Worm (Caenorhabditis elegans) whole organism, young adult: Measurements from ENCODE around the gene ZC416.2.

Source experiments
- B0035.1 ChIP-seq: sonication (generic microtip); optimal IDR thresholded peaks from 2 replicates; lab custom pipeline; 2016; ENCODE audit warnings: missing genetic modification characterization, mild to moderate bottlenecking, missing compliant biosample characterization, missing genotype, missing genetic modification reagents
- D2030.7 ChIP-seq: fragments of 200-800 bp; sonication (Bioruptor generic); IDR thresholded peaks from 2 replicates; pipeline ENCODE4 v1.3.6; 2022; ENCODE audit warnings: missing genetic modification reagents, missing genetic modification characterization, missing compliant biosample characterization
- K11D2.4 ChIP-seq: fragments of 200-800 bp; sonication (Bioruptor generic); IDR thresholded peaks from 2 replicates; pipeline ENCODE4 v1.3.6; 2022; ENCODE audit warnings: missing genetic modification reagents, missing genetic modification characterization, missing compliant biosample characterization
- Y53G8AR.9 ChIP-seq: fragments of 200-800 bp; sonication (Bioruptor generic); conservative IDR thresholded peaks from 2 replicates; pipeline ENCODE4 v1.3.6; 2022; ENCODE audit warnings: missing genetic modification reagents, missing genetic modification characterization, missing compliant biosample characterization
- aptf-2 ChIP-seq: fragments of 200-800 bp; sonication (Bioruptor generic); conservative IDR thresholded peaks from 2 replicates; pipeline ENCODE4 v1.3.6; 2022; ENCODE audit warnings: missing genetic modification reagents, missing genetic modification characterization, missing compliant biosample characterization
- aptf-3 ChIP-seq: fragments of 200-800 bp; sonication (Bioruptor generic); IDR thresholded peaks from 2 replicates; pipeline ENCODE4 v1.3.6; 2022; ENCODE audit warnings: missing genetic modification characterization, missing compliant biosample characterization
- atf-7 ChIP-seq: sonication (generic microtip); optimal IDR thresholded peaks from 2 replicates; lab custom pipeline; 2017; ENCODE audit warnings: mild to moderate bottlenecking, missing genetic modification characterization, missing compliant biosample characterization
- ccch-3 ChIP-seq: fragments of 200-800 bp; sonication (Bioruptor generic); optimal IDR thresholded peaks from 2 replicates; lab custom pipeline; 2018; ENCODE audit warnings: mild to moderate bottlenecking, missing genetic modification characterization, missing compliant biosample characterization
- cebp-1 ChIP-seq, 2 experiments: fragments of 200-800 bp in 1 of 2; sonication (Bioruptor generic) in 1 of 2; sonication (generic microtip) in 1 of 2; IDR thresholded peaks in 1 of 2; optimal IDR thresholded peaks in 1 of 2; 2 replicates each; pipeline versions ENCODE4 v1.3.6 to Lab custom; 2017 to 2022; ENCODE audit warnings: missing compliant biosample characterization in 2 of 2, missing genetic modification characterization in 2 of 2, mild to moderate bottlenecking in 1 of 2, missing genetic modification reagents in 1 of 2, moderate library complexity in 1 of 2
- cebp-2 ChIP-seq: fragments of 200-800 bp; sonication (Bioruptor generic); IDR thresholded peaks from 2 replicates; pipeline ENCODE4 v1.3.6; 2022; ENCODE audit warnings: missing genetic modification characterization, missing compliant biosample characterization
- chd-7 ChIP-seq: sonication (generic microtip); optimal IDR thresholded peaks from 2 replicates; lab custom pipeline; 2016; ENCODE audit warnings: mild to moderate bottlenecking, missing genetic modification characterization, moderate library complexity, missing compliant biosample characterization
- dpff-1 ChIP-seq: sonication (generic microtip); optimal IDR thresholded peaks from 2 replicates; lab custom pipeline; 2017; ENCODE audit warnings: mild to moderate bottlenecking, missing genetic modification characterization, missing compliant biosample characterization
- dpl-1 ChIP-seq: fragments of 150-350 bp; optimal IDR thresholded peaks from 2 replicates; lab custom pipeline; 2014; ENCODE audit warnings: missing biosample characterization, missing genetic modification reagents, missing genetic modification characterization
- egrh-3 ChIP-seq: fragments of 200-800 bp; sonication (Bioruptor generic); IDR thresholded peaks from 2 replicates; pipeline ENCODE4 v1.3.6; 2022; ENCODE audit warnings: missing genetic modification reagents, missing genetic modification characterization, missing compliant biosample characterization
- ekl-4 ChIP-seq: fragments of 200-800 bp; sonication (Bioruptor generic); IDR thresholded peaks from 2 replicates; pipeline ENCODE4 v1.3.6; 2022; ENCODE audit warnings: missing genetic modification reagents, missing genetic modification characterization, missing compliant biosample characterization
- fkh-3 ChIP-seq: sonication (generic microtip); optimal IDR thresholded peaks from 2 replicates; lab custom pipeline; 2016; ENCODE audit warnings: mild to moderate bottlenecking, missing genetic modification characterization, missing compliant biosample characterization
- hmg-1.2 ChIP-seq: fragments of 200-800 bp; sonication (Bioruptor generic); IDR thresholded peaks from 2 replicates; pipeline ENCODE4 v1.3.6; 2022; ENCODE audit warnings: missing genetic modification reagents, missing genetic modification characterization, missing compliant biosample characterization
- hsf-1 ChIP-seq: fragments of 200-800 bp; sonication (Bioruptor generic); IDR thresholded peaks from 2 replicates; pipeline ENCODE4 v1.3.6; 2022; ENCODE audit warnings: missing genetic modification reagents, missing genetic modification characterization, missing compliant biosample characterization
- lin-26 ChIP-seq: fragments of 200-800 bp; sonication (Bioruptor generic); IDR thresholded peaks from 2 replicates; pipeline ENCODE4 v1.3.6; 2022; ENCODE audit warnings: missing genetic modification reagents, missing genetic modification characterization, missing compliant biosample characterization
- lin-40 ChIP-seq: sonication (generic microtip); optimal IDR thresholded peaks from 2 replicates; lab custom pipeline; 2016; ENCODE audit warnings: missing genetic modification characterization, mild to moderate bottlenecking, missing compliant biosample characterization, missing genotype, missing genetic modification reagents
- lin-54 ChIP-seq: fragments of 200-800 bp; sonication (Bioruptor generic); optimal IDR thresholded peaks from 2 replicates; lab custom pipeline; 2018; ENCODE audit warnings: mild to moderate bottlenecking, missing genetic modification characterization, missing compliant biosample characterization
- lsl-1 ChIP-seq: fragments of 200-800 bp; sonication (Bioruptor generic); optimal IDR thresholded peaks from 2 replicates; lab custom pipeline; 2018; ENCODE audit warnings: mild to moderate bottlenecking, missing genetic modification characterization, moderate library complexity, missing compliant biosample characterization
- madf-10 ChIP-seq: sonication (generic microtip); optimal IDR thresholded peaks from 2 replicates; lab custom pipeline; 2016; ENCODE audit warnings: mild to moderate bottlenecking, missing genetic modification characterization, missing compliant biosample characterization
- madf-3 ChIP-seq: fragments of 200-800 bp; sonication (Bioruptor generic); IDR thresholded peaks from 2 replicates; pipeline ENCODE4 v1.3.6; 2022; ENCODE audit warnings: missing genetic modification reagents, missing genetic modification characterization, missing compliant biosample characterization
- madf-6 ChIP-seq: fragments of 200-800 bp; sonication (Bioruptor generic); IDR thresholded peaks from 2 replicates; pipeline ENCODE4 v1.3.6; 2022; ENCODE audit warnings: missing genetic modification reagents, missing genetic modification characterization, missing compliant biosample characterization
- mel-28 ChIP-seq: sonication (generic microtip); optimal IDR thresholded peaks from 2 replicates; lab custom pipeline; 2016; ENCODE audit warnings: borderline replicate concordance, mild to moderate bottlenecking, missing genetic modification characterization, missing compliant biosample characterization
- nfya-1 ChIP-seq: sonication (generic microtip); optimal IDR thresholded peaks from 2 replicates; lab custom pipeline; 2017; ENCODE audit warnings: antibody characterized with exemption, missing compliant biosample characterization, missing genetic modification characterization, borderline replicate concordance; ENCODE audit not compliant: insufficient read depth
- nhr-90 ChIP-seq: sonication (generic microtip); optimal IDR thresholded peaks from 2 replicates; lab custom pipeline; 2016; ENCODE audit warnings: missing genotype, mild to moderate bottlenecking, missing genetic modification characterization, missing compliant biosample characterization
- pbrm-1 ChIP-seq: fragments of 200-800 bp; sonication (Bioruptor generic); IDR thresholded peaks from 2 replicates; pipeline ENCODE4 v1.3.6; 2022; ENCODE audit warnings: missing genetic modification reagents, missing genetic modification characterization, missing compliant biosample characterization
- pha-4 ChIP-seq: fragments of 150-350 bp; sonication (generic microtip); optimal IDR thresholded peaks from 2 replicates; lab custom pipeline; 2014; ENCODE audit warnings: missing biosample characterization, missing genetic modification reagents, missing genetic modification characterization
- rcor-1 ChIP-seq: fragments of 200-800 bp; sonication (Bioruptor generic); IDR thresholded peaks from 2 replicates; pipeline ENCODE4 v1.3.6; 2022; ENCODE audit warnings: missing genetic modification reagents, missing genetic modification characterization, missing compliant biosample characterization
- rpc-1 ChIP-seq, 2 experiments: fragments of 150-350 bp in 1 of 2; sonication (generic microtip) in 1 of 2; optimal IDR thresholded peaks; 2 replicates each; lab custom pipeline; 2014 to 2018; ENCODE audit warnings: missing biosample characterization in 1 of 2, missing genetic modification characterization in 1 of 2, missing genetic modification reagents in 1 of 2, missing genotype in 1 of 2
- sea-2 ChIP-seq: fragments of 200-800 bp; sonication (Bioruptor generic); IDR thresholded peaks from 2 replicates; pipeline ENCODE4 v1.3.6; 2022; ENCODE audit warnings: missing genetic modification characterization, missing compliant biosample characterization
- snpc-1.3 ChIP-seq: sonication (generic microtip); optimal IDR thresholded peaks from 2 replicates; lab custom pipeline; 2017; ENCODE audit warnings: missing genetic modification characterization, mild to moderate bottlenecking, missing compliant biosample characterization, antibody characterized with exemption, moderate library complexity, missing genotype, missing genetic modification reagents; ENCODE audit not compliant: insufficient read depth
- snpc-4 ChIP-seq, 5 experiments: fragments of 150-350 bp in 1 of 5; sonication (generic microtip) in 4 of 5; optimal IDR thresholded peaks; 2 replicates each; lab custom pipeline; 2014 to 2018; ENCODE audit warnings: missing genetic modification characterization in 5 of 5, missing biosample characterization in 3 of 5, antibody characterized with exemption in 2 of 5, mild to moderate bottlenecking in 2 of 5, missing compliant biosample characterization in 2 of 5, missing genotype in 2 of 5, moderate library complexity in 2 of 5, missing genetic modification reagents in 1 of 5
- somi-1 ChIP-seq: fragments of 200-800 bp; sonication (Bioruptor generic); optimal IDR thresholded peaks from 2 replicates; lab custom pipeline; 2018; ENCODE audit warnings: mild to moderate bottlenecking, missing genetic modification characterization, missing compliant biosample characterization
- xnd-1 ChIP-seq: sonication (generic microtip); optimal IDR thresholded peaks from 2 replicates; lab custom pipeline; 2016; ENCODE audit warnings: missing genotype, missing genetic modification reagents, missing genetic modification characterization, missing compliant biosample characterization
- zfh-2 ChIP-seq: fragments of 200-800 bp; sonication (Bioruptor generic); conservative IDR thresholded peaks from 2 replicates; pipeline ENCODE4 v1.3.6; 2022; ENCODE audit warnings: missing genetic modification reagents, missing genetic modification characterization, missing compliant biosample characterization
- ztf-25 ChIP-seq: fragments of 200-800 bp; sonication (Bioruptor generic); IDR thresholded peaks from 2 replicates; pipeline ENCODE4 v1.3.6; 2022; ENCODE audit warnings: missing genetic modification reagents, missing genetic modification characterization, missing compliant biosample characterization
- ztf-26 ChIP-seq: sonication (generic microtip); optimal IDR thresholded peaks from 2 replicates; lab custom pipeline; 2017; ENCODE audit warnings: missing genetic modification characterization, missing compliant biosample characterization

The ZC416.2 gene

ce11 chrIV:3646338-3647154, 13.1 kb downstream of the ZC416.2 start:
- TF ChIP-seq ccch-3 (GFP tag; lab: Kevin White, UChicago): no peak
- TF ChIP-seq zfh-2 (GFP tag; lab: Robert Waterston, UW): peak; percentile 70
- no peak for TF ChIP-seq madf-10 (tag; lab: Kevin White, UChicago)
- TF ChIP-seq nhr-90 (tag; lab: Kevin White, UChicago): no peak
- no peak for TF ChIP-seq sea-2

- TF ChIP-seq aptf-2 (GFP tag; lab: Robert Waterston, UW): no peak
- peak; percentile 44; the same call in 1 of the 2 replicates for TF ChIP-seq K11D2.4
- TF ChIP-seq hsf-1 (GFP tag; lab: Robert Waterston, UW): peak; percentile 31; the same call in 1 of the 2 replicates
- no peak for TF ChIP-seq cebp-1 (GFP tag; IDR thresholded peaks at IDR 0.05; lab: Robert Waterston, UW)
- peak; percentile 20 for TF ChIP-seq cebp-1 (tag; optimal IDR thresholded peaks at IDR 0.05; lab: Kevin White, UChicago)
- TF ChIP-seq ztf-26 (tag; lab: Kevin White, UChicago): peak; percentile 50
- TF ChIP-seq Y53G8AR.9: no peak
- TF ChIP-seq, all 124 proteins: peak for 4
These were observed 14.1 kb downstream of the ZC416.2 start for ce11 chrIV:3647551-3647950.

ce11 chrIV:3648634-3649240, 15.3 kb downstream of the ZC416.2 start, which contains the start of gene CC8.2:
CC8.2 (minus strand) TSS chrIV:3648684.
- TF ChIP-seq ekl-4 (GFP tag; lab: Robert Waterston, UW): peak; percentile 72
- TF ChIP-seq mel-28: no peak
- peak; percentile 63 for TF ChIP-seq hmg-1.2 (GFP tag; lab: Robert Waterston, UW)
- TF ChIP-seq madf-6 (GFP tag; lab: Robert Waterston, UW): peak; percentile 96
- TF ChIP-seq rpc-1 (optimal IDR thresholded peaks at IDR 0.05; lab: Kevin White, UChicago): no peak
- TF ChIP-seq rpc-1 (tag; optimal IDR thresholded peaks at IDR 0.05; lab: Kevin White, UChicago): no peak
- TF ChIP-seq cebp-1 (GFP tag; IDR thresholded peaks at IDR 0.05; lab: Robert Waterston, UW): no peak
- TF ChIP-seq cebp-1 (tag; optimal IDR thresholded peaks at IDR 0.05; lab: Kevin White, UChicago): peak; percentile 6
- TF ChIP-seq lin-54 (GFP tag; lab: Kevin White, UChicago): peak; percentile 3
- peak; percentile 63; the same call in 1 of the 2 replicates for TF ChIP-seq aptf-2 (GFP tag; lab: Robert Waterston, UW)
- TF ChIP-seq dpl-1 (GFP tag; lab: Kevin White, UChicago): peak; percentile 49
- peak; percentile 12 for TF ChIP-seq atf-7
- TF ChIP-seq aptf-3: no peak
- no peak for TF ChIP-seq cebp-2
- TF ChIP-seq xnd-1 (tag; lab: Kevin White, UChicago): peak; percentile 63
- TF ChIP-seq snpc-1.3 (tag; lab: Kevin White, UChicago): no peak
- peak; percentile 38; the same call in 1 of the 2 replicates for TF ChIP-seq D2030.7 (GFP tag; lab: Robert Waterston, UW)
- peak; percentile 18 for TF ChIP-seq chd-7 (tag; lab: Kevin White, UChicago)
- no peak for TF ChIP-seq nfya-1 (tag; lab: Kevin White, UChicago)
- TF ChIP-seq B0035.1 (tag; lab: Kevin White, UChicago): no peak
- TF ChIP-seq lsl-1 (GFP tag; lab: Kevin White, UChicago): no peak
- peak; percentile 82 for TF ChIP-seq lin-26 (GFP tag; lab: Robert Waterston, UW)
- TF ChIP-seq madf-10 (tag; lab: Kevin White, UChicago): no peak
- TF ChIP-seq dpff-1 (tag; lab: Kevin White, UChicago): no peak
- TF ChIP-seq rcor-1 (GFP tag; lab: Robert Waterston, UW): peak; percentile 44; the same call in 1 of the 2 replicates
- no peak for TF ChIP-seq pbrm-1 (GFP tag; lab: Robert Waterston, UW)
- TF ChIP-seq fkh-3 (tag; lab: Kevin White, UChicago): no peak
- peak; percentile 89 for TF ChIP-seq egrh-3 (GFP tag; lab: Robert Waterston, UW)
- peak; percentile 43 for TF ChIP-seq somi-1 (GFP tag; lab: Kevin White, UChicago)
- TF ChIP-seq hsf-1 (GFP tag; lab: Robert Waterston, UW): peak; percentile 59
- no peak for TF ChIP-seq ztf-25 (GFP tag; lab: Robert Waterston, UW)
- no peak for TF ChIP-seq pha-4 (tag; lab: Kevin White, UChicago)
- TF ChIP-seq snpc-4 (GFP tag; optimal IDR thresholded peaks at IDR 0.05; lab: Kevin White, UChicago): no peak
- no peak for TF ChIP-seq snpc-4 (tag; optimal IDR thresholded peaks at IDR 0.05; lab: Kevin White, UChicago)
- 0 out of 2 replicates have a peak, but pooled peaks have one; percentile 41 for TF ChIP-seq madf-3 (GFP tag; lab: Robert Waterston, UW)
- TF ChIP-seq lin-40 (tag; lab: Kevin White, UChicago): peak; percentile 15
